Worm (Caenorhabditis elegans): ENCODE results near the gene mfsd-12.

- no peak for TF ChIP-seq nhr-237 (tag; optimal IDR thresholded peaks at IDR 0.05)
- TF ChIP-seq mdl-1 (tag; optimal IDR thresholded peaks at IDR 0.05) = no peak
- no peak for TF ChIP-seq elt-1 (tag; optimal IDR thresholded peaks at IDR 0.05)
- no peak for TF ChIP-seq nhr-43 (tag; optimal IDR thresholded peaks at IDR 0.05; ENCODE audit: poor library complexity, severe bottlenecking)
Measured at ce11 chrX:4626891-4627290, 41.0 kb upstream of the mfsd-12 start.

Data from whole organism, L3 larva.